Worm (Caenorhabditis elegans) whole organism, L4 larva: ENCODE measurements around the gene R08E3.1.

Experiments
- F10B5.3 ChIP-seq: sonication (generic microtip); optimal IDR thresholded peaks from 2 replicates; lab custom pipeline; 2016; ENCODE audit warnings: mild to moderate bottlenecking, missing genetic modification characterization, missing compliant biosample characterization
- Y105C5A.15 ChIP-seq: fragments of 200-800 bp; sonication (Bioruptor generic); IDR thresholded peaks from 2 replicates; pipeline ENCODE4 v1.3.6; 2022; ENCODE audit warnings: missing genetic modification characterization, missing compliant biosample characterization
- ctbp-1 ChIP-seq: fragments of 200-800 bp; sonication (Bioruptor generic); IDR thresholded peaks from 2 replicates; pipeline ENCODE4 v1.3.6; 2022; ENCODE audit warnings: missing genetic modification reagents, missing genetic modification characterization, missing compliant biosample characterization
- hmg-1.1 ChIP-seq: fragments of 200-800 bp; sonication (Bioruptor generic); IDR thresholded peaks from 2 replicates; pipeline ENCODE4 v1.3.6; 2022; ENCODE audit warnings: missing genetic modification reagents, missing genetic modification characterization, missing compliant biosample characterization
- lin-39 ChIP-seq: fragments of 150-350 bp; optimal IDR thresholded peaks from 2 replicates; lab custom pipeline; 2014; ENCODE audit warnings: missing biosample characterization, missing genetic modification reagents, missing genetic modification characterization
- lsy-2 ChIP-seq, 2 experiments: fragments of 150-350 bp in 1 of 2; sonication (generic microtip) in 1 of 2; optimal IDR thresholded peaks; 2 replicates each; lab custom pipeline; 2014 to 2017; ENCODE audit warnings: missing biosample characterization in 2 of 2, missing genetic modification characterization in 2 of 2
- snpc-4 ChIP-seq: fragments of 150-350 bp; optimal IDR thresholded peaks from 2 replicates; lab custom pipeline; 2014; ENCODE audit warnings: missing biosample characterization, missing genetic modification characterization
- unc-130 ChIP-seq: sonication (generic microtip); optimal IDR thresholded peaks from 2 replicates; lab custom pipeline; 2016; ENCODE audit warnings: missing genetic modification reagents, missing genetic modification characterization, missing compliant biosample characterization
- unc-39 ChIP-seq: sonication (generic microtip); optimal IDR thresholded peaks from 2 replicates; lab custom pipeline; 2017; ENCODE audit warnings: missing biosample characterization, missing genetic modification characterization
- zag-1 ChIP-seq: fragments of 150-350 bp; optimal IDR thresholded peaks from 2 replicates; lab custom pipeline; 2014; ENCODE audit warnings: missing biosample characterization, missing genetic modification characterization
- zip-2 ChIP-seq: fragments of 150-350 bp; optimal IDR thresholded peaks from 2 replicates; lab custom pipeline; 2014; ENCODE audit warnings: missing biosample characterization, missing genetic modification characterization

DNA sequence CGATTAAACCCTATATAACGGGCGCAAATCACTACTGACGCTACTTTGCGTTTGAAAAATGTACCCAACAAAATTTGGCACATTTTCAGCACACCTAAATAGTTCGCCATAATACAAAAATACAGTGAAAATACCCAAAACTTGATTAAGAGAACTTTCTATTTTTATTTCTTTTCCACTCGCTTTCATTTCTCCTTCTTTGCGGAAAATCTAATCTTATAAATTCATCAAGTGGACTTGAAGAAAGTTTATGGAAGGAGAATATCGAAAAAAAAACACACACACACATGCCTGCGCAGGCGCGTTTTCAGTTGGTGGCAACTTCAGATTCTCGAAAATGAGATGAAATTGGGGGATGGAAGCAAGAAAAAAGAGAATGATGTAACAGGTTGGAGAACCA is 52.8 kb downstream of the R08E3.1 start:
- TF ChIP-seq ctbp-1 (GFP tag; lab: Robert Waterston, UW): no peak
- TF ChIP-seq snpc-4 (tag; lab: Kevin White, UChicago): no peak
- no peak for TF ChIP-seq zip-2 (tag; lab: Kevin White, UChicago)
- no peak for TF ChIP-seq unc-39 (tag; lab: Kevin White, UChicago)
- no peak for TF ChIP-seq zag-1 (tag; lab: Kevin White, UChicago)
- TF ChIP-seq lsy-2 (tag; optimal IDR thresholded peaks at IDR 0.05; lab: Kevin White, UChicago): no peak
- no peak for TF ChIP-seq lin-39
- TF ChIP-seq Y105C5A.15 (GFP tag; lab: Robert Waterston, UW): no peak
- no peak for TF ChIP-seq unc-130
- TF ChIP-seq F10B5.3 (tag; lab: Kevin White, UChicago): no peak
- TF ChIP-seq hmg-1.1 (GFP tag; lab: Robert Waterston, UW): no peak
